Worm (Caenorhabditis elegans): ENCODE data around the gene str-236.

The str-236 gene

DNA sequence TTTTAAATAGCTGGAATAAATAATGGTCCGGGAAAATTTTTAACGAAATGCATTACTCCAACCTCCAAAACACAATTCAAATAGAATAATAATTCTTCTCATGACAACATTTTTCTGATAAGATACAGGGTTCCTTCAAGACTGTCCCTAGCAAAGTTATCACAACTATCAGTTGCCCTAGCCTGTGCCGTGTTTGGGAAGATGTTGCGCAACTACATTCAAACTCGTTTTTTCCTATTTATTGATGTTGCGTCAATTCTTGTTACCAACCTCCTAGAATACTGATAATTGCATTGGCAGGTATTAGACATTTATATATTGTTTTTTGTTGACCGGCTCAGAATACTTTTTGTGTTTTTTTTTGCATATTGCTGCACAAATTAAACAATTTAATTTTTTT is 27.2 kb upstream of the str-236 start:
- TF ChIP-seq elt-2 (tag; optimal IDR thresholded peaks at IDR 0.05), result peak; percentile 86
- TF ChIP-seq fkh-10 (GFP tag; optimal IDR thresholded peaks at IDR 0.05), result no peak

DNA sequence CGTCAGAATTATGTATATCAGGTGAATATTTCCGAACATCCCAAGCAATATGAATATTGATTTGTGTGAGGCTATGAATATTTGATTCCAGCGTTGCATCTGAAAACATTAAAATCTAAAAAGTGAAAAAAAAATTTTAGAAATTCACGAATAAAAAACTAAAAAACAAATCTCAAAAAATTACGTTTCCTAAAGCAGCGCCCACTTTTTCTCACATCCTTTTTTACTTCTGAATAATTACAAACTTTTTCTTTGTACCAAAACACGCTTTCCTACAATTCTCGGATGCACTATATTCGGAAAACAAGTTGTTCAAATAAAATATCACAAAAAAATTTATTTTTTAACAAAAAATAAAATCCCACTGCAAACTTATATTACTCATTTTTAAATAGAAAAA is 25.1 kb upstream of the str-236 start, which contains the start of gene srsx-8:
srsx-8 (minus strand) TSS at position 101 of the 400 bp plus-strand sequence.
- TF ChIP-seq ceh-24 (tag; optimal IDR thresholded peaks at IDR 0.05) (no peak), che-1 (tag; optimal IDR thresholded peaks at IDR 0.05) (no peak), sox-4 (tag; optimal IDR thresholded peaks at IDR 0.05) (no peak), syd-9 (tag; optimal IDR thresholded peaks at IDR 0.05) (no peak), ceh-6 (GFP tag; optimal IDR thresholded peaks at IDR 0.05) (no peak), nhr-232 (tag; optimal IDR thresholded peaks at IDR 0.05) (no peak), ceh-9 (tag; optimal IDR thresholded peaks at IDR 0.05) (no peak), ceh-48 (tag; optimal IDR thresholded peaks at IDR 0.05) (no peak), nhr-11 (tag; optimal IDR thresholded peaks at IDR 0.05) (no peak), K09A11.1 (tag; optimal IDR thresholded peaks at IDR 0.05; ENCODE audit: insufficient read depth) (no peak)

DNA sequence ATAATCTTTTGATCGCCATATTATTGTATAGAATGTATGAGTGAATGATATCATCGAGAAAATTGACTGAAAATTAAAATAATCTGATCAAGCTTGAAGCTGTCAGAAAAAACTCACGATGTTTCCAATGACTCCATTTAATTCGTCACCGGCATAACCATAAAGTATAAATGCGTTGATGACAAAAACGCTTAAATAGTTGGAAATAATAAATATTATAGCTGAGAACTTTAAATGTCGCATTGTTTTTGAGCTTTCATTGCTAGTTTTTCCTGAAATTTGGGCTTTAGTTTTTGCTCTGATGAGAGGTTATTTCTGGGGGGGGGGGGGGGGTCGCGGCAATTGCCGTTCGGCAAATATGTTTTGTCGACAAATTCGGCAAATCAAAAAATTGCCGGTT is 23.3 kb upstream of the str-236 start:
- TF ChIP-seq pax-1 (tag; optimal IDR thresholded peaks at IDR 0.05) (no peak), ceh-9 (tag; optimal IDR thresholded peaks at IDR 0.05) (no peak), pqm-1 (tag; optimal IDR thresholded peaks at IDR 0.05) (no peak), hlh-30 (tag; optimal IDR thresholded peaks at IDR 0.05; ENCODE audit: insufficient read depth) (no peak), elt-2 (tag; optimal IDR thresholded peaks at IDR 0.05) (no peak), hlh-8 (tag; optimal IDR thresholded peaks at IDR 0.05) (no peak), fax-1 (tag; optimal IDR thresholded peaks at IDR 0.05) (no peak)

DNA sequence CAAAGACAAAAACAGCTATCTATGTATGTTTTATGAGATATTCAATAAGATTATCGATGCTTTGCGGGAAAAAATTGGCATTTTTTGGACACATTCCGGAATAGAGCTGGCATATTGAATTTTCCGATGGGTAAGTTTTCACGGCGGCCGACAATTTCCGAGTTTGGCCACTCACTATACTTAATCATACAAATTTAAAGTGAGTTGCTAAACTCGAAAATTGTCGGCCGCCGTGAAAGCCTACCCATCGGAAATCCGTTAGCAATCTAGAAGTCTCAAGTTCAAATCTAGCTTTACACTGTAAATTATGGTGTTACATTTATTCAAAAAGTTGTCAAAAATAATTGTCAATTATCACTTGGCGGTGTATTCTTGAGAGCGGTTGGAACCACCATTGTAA is 22.8 kb upstream of the str-236 start:
- no peak for TF ChIP-seq K02D7.2 (tag; optimal IDR thresholded peaks at IDR 0.05)
- TF ChIP-seq T23F11.4 (GFP tag; optimal IDR thresholded peaks at IDR 0.05), result no peak
- TF ChIP-seq ceh-9 (tag; optimal IDR thresholded peaks at IDR 0.05), result no peak
- no peak for TF ChIP-seq pag-3 (tag; optimal IDR thresholded peaks at IDR 0.05; ENCODE audit: borderline replicate concordance)
- TF ChIP-seq eyg-1 (tag; optimal IDR thresholded peaks at IDR 0.05), result no peak
- no peak for TF ChIP-seq hlh-13 (GFP tag; optimal IDR thresholded peaks at IDR 0.05)
- TF ChIP-seq fax-1 (tag; optimal IDR thresholded peaks at IDR 0.05), result no peak
- no peak for TF ChIP-seq pha-2 (tag; optimal IDR thresholded peaks at IDR 0.05)
- no peak for TF ChIP-seq tbx-2 (tag; optimal IDR thresholded peaks at IDR 0.05)
- TF ChIP-seq ceh-2 (tag; optimal IDR thresholded peaks at IDR 0.05), result no peak
- no peak for TF ChIP-seq ref-2 (tag; optimal IDR thresholded peaks at IDR 0.05)
- no peak for TF ChIP-seq C08G9.2 (tag; optimal IDR thresholded peaks at IDR 0.05)
- no peak for TF ChIP-seq pha-4 (tag; optimal IDR thresholded peaks at IDR 0.05)
- TF ChIP-seq elt-4 (tag; optimal IDR thresholded peaks at IDR 0.05), result no peak
- no peak for TF ChIP-seq sox-4 (tag; optimal IDR thresholded peaks at IDR 0.05)
- TF ChIP-seq ahr-1 (tag; optimal IDR thresholded peaks at IDR 0.05), result no peak
- no peak for TF ChIP-seq ceh-30 (tag; optimal IDR thresholded peaks at IDR 0.05)
- TF ChIP-seq nfya-1 (tag; optimal IDR thresholded peaks at IDR 0.05), result no peak

DNA sequence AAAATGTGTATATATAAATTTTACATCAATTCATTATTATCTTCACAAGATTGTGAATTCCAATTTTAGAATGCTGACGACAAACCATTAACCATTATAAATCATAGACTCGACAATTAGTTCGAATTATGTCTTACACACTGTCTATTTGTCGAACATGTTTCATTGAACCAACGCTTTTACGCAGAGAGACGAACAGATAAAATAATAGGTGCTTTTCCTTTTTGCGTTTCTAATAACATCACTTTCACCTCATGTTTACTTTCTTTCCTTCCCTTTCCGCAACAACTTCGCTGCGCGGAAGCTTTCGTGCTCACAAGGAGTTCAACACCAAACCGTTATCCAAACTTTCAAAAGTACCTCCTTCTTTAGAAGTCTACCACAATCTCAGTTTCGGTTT is 20.0 kb upstream of the str-236 start, which contains the start of gene F52F10.2:
F52F10.2 (plus strand) TSS at position 301 of the 400 bp plus-strand sequence.
- no peak for TF ChIP-seq tbx-7 (tag; optimal IDR thresholded peaks at IDR 0.05)

ce11 chrV:1545694-1546093 is 17.8 kb upstream of the str-236 start, which contains the start of gene oac-32:
Gene oac-32 (minus strand): TSS chrV:1545783.
- no peak for TF ChIP-seq eyg-1 (tag; optimal IDR thresholded peaks at IDR 0.05)
- no peak for TF ChIP-seq gmeb-2 (tag; optimal IDR thresholded peaks at IDR 0.05)
- no peak for TF ChIP-seq dve-1 (tag; optimal IDR thresholded peaks at IDR 0.05)
- TF ChIP-seq sdc-2 (tag; optimal IDR thresholded peaks at IDR 0.05), result no peak
- TF ChIP-seq ceh-9 (tag; optimal IDR thresholded peaks at IDR 0.05), result no peak
- no peak for TF ChIP-seq unc-3 (GFP tag; conservative IDR thresholded peaks at IDR 0.05)
- no peak for TF ChIP-seq unc-3 (tag; optimal IDR thresholded peaks at IDR 0.05)
- peak; percentile 25 for TF ChIP-seq elt-2 (tag; optimal IDR thresholded peaks at IDR 0.05)

Measured in whole organism, late embryonic.